Fruit fly (Drosophila melanogaster) whole organism, embryonic: Measurements from ENCODE around the gene Mrtf.

ENCODE experiments used
- CG11456 ChIP-seq: fragments of 200-800 bp; sonication (Bioruptor generic); IDR thresholded peaks from 3 replicates; pipeline ENCODE4 v1.3.6; 2022; ENCODE audit warnings: missing biosample characterization, missing genetic modification characterization
- CG12104 ChIP-seq: fragments of 200-800 bp; sonication (Bioruptor generic); optimal IDR thresholded peaks from 3 replicates; lab custom pipeline; 2016; ENCODE audit warnings: missing biosample characterization, missing genetic modification characterization
- CG12155 ChIP-seq: fragments of 200-800 bp; sonication (Bioruptor generic); optimal IDR thresholded peaks from 3 replicates; lab custom pipeline; 2016; ENCODE audit warnings: missing biosample characterization, missing genetic modification characterization
- CG12744 ChIP-seq: fragments of 200-800 bp; sonication (Bioruptor generic); optimal IDR thresholded peaks from 2 replicates; lab custom pipeline; 2016; ENCODE audit warnings: missing biosample characterization, missing genetic modification characterization
- CG14014 ChIP-seq: fragments of 200-800 bp; sonication (Bioruptor generic); IDR thresholded peaks from 2 replicates; pipeline ENCODE4 v1.3.6; 2022; ENCODE audit warnings: missing biosample characterization, missing genetic modification characterization
- CG14667 ChIP-seq: fragments of 200-800 bp; sonication (Bioruptor generic); IDR thresholded peaks from 2 replicates; pipeline ENCODE4 v1.3.6; 2022; ENCODE audit warnings: missing biosample characterization, missing genetic modification characterization
- CG14965 ChIP-seq: fragments of 200-800 bp; sonication (Bioruptor generic); optimal IDR thresholded peaks from 2 replicates; lab custom pipeline; 2016; ENCODE audit warnings: missing biosample characterization, missing genetic modification characterization, borderline replicate concordance
- CG16863 ChIP-seq: fragments of 200-800 bp; sonication (Bioruptor generic); optimal IDR thresholded peaks from 3 replicates; lab custom pipeline; 2016; ENCODE audit warnings: missing biosample characterization, missing genetic modification characterization
- CG17359 ChIP-seq: fragments of 200-800 bp; sonication (Bioruptor generic); optimal IDR thresholded peaks from 3 replicates; lab custom pipeline; 2018; ENCODE audit warnings: missing biosample characterization, mild to moderate bottlenecking, missing genetic modification characterization, moderate library complexity
- CG18619 ChIP-seq: fragments of 200-800 bp; sonication (Bioruptor generic); optimal IDR thresholded peaks from 3 replicates; lab custom pipeline; 2017; ENCODE audit warnings: missing biosample characterization, mild to moderate bottlenecking, missing genetic modification characterization
- CG2129 ChIP-seq: fragments of 200-800 bp; sonication (Bioruptor generic); IDR thresholded peaks from 2 replicates; pipeline ENCODE4 v1.3.6; 2022; ENCODE audit warnings: missing biosample characterization, missing genetic modification characterization; ENCODE audit not compliant: partially characterized antibody
- CG30431 ChIP-seq: fragments of 200-800 bp; sonication (Bioruptor generic); optimal IDR thresholded peaks from 2 replicates; lab custom pipeline; 2017; ENCODE audit warnings: missing biosample characterization, missing genetic modification characterization
- CG32772 ChIP-seq: fragments of 200-800 bp; sonication (Bioruptor generic); IDR thresholded peaks from 2 replicates; pipeline ENCODE4 v1.3.6; 2022; ENCODE audit warnings: missing biosample characterization, missing genetic modification characterization
- CG42726 ChIP-seq: fragments of 200-800 bp; sonication (Bioruptor generic); IDR thresholded peaks from 2 replicates; pipeline ENCODE4 v1.3.6; 2022; ENCODE audit warnings: missing biosample characterization, missing genetic modification characterization; ENCODE audit not compliant: partially characterized antibody
- CG7928 ChIP-seq: fragments of 200-800 bp; sonication (Bioruptor generic); optimal IDR thresholded peaks from 2 replicates; lab custom pipeline; 2017; ENCODE audit warnings: missing biosample characterization, mild to moderate bottlenecking, missing genetic modification characterization
- CG9609 ChIP-seq: fragments of 200-800 bp; sonication (Bioruptor generic); optimal IDR thresholded peaks from 3 replicates; lab custom pipeline; 2016; ENCODE audit warnings: missing biosample characterization, missing genetic modification characterization
- CTCF ChIP-seq: fragments of 200-800 bp; sonication (Bioruptor generic); optimal IDR thresholded peaks from 2 replicates; lab custom pipeline; 2017; ENCODE audit warnings: missing biosample characterization, mild to moderate bottlenecking, missing genetic modification characterization, moderate library complexity
- CkIIα-i1 ChIP-seq: fragments of 200-800 bp; sonication (Bioruptor generic); IDR thresholded peaks from 2 replicates; pipeline ENCODE4 v1.3.6; 2022; ENCODE audit warnings: missing biosample characterization, missing genetic modification characterization
- D19B ChIP-seq: fragments of 200-800 bp; sonication (Bioruptor generic); optimal IDR thresholded peaks from 2 replicates; lab custom pipeline; 2017; ENCODE audit warnings: missing biosample characterization, mild to moderate bottlenecking, missing genetic modification characterization
- Elba2 ChIP-seq: fragments of 200-800 bp; sonication (Bioruptor generic); optimal IDR thresholded peaks from 3 replicates; lab custom pipeline; 2016; ENCODE audit warnings: missing biosample characterization, missing genetic modification characterization
- Ets65A ChIP-seq: fragments of 200-800 bp; sonication (Bioruptor generic); peaks from one replicate; lab custom pipeline; 2016; ENCODE audit warnings: missing biosample characterization, missing genetic modification characterization
- HLH4C ChIP-seq: fragments of 200-800 bp; sonication (Bioruptor generic); IDR thresholded peaks from 3 replicates; pipeline ENCODE4 v1.3.6; 2022; ENCODE audit warnings: missing biosample characterization, missing genetic modification characterization; ENCODE audit not compliant: partially characterized antibody
- Hsf ChIP-seq: fragments of 200-800 bp; sonication (Bioruptor generic); optimal IDR thresholded peaks from 3 replicates; lab custom pipeline; 2016; ENCODE audit warnings: missing biosample characterization, missing genetic modification characterization
- Kr ChIP-seq: fragments of 200-800 bp; sonication (Bioruptor generic); optimal IDR thresholded peaks from 2 replicates; lab custom pipeline; 2017; ENCODE audit warnings: missing biosample characterization, mild to moderate bottlenecking, missing genetic modification characterization
- Lim3 ChIP-seq: fragments of 200-800 bp; sonication (Bioruptor generic); IDR thresholded peaks from 2 replicates; pipeline ENCODE4 v1.3.6; 2022; ENCODE audit warnings: missing biosample characterization, missing genetic modification characterization
- MBD-R2 ChIP-seq: fragments of 200-800 bp; sonication (Bioruptor generic); IDR thresholded peaks from 2 replicates; pipeline ENCODE4 v1.3.6; 2022; ENCODE audit warnings: missing biosample characterization, missing genetic modification characterization
- Med ChIP-seq: fragments of 200-800 bp; sonication (Bioruptor generic); peaks from one replicate; lab custom pipeline; 2016; ENCODE audit warnings: missing biosample characterization, missing genetic modification characterization, mild to moderate bottlenecking, inconsistent platforms, moderate library complexity
- Oaz ChIP-seq: fragments of 200-800 bp; sonication (Bioruptor generic); IDR thresholded peaks from 2 replicates; pipeline ENCODE4 v1.3.6; 2022; ENCODE audit warnings: missing biosample characterization, missing genetic modification characterization
- Ravus ChIP-seq: fragments of 200-800 bp; sonication (Bioruptor generic); IDR thresholded peaks from 2 replicates; pipeline ENCODE4 v1.3.6; 2022; ENCODE audit warnings: missing biosample characterization, missing genetic modification characterization
- abd-A ChIP-seq: fragments of 200-800 bp; sonication (Bioruptor generic); optimal IDR thresholded peaks from 3 replicates; lab custom pipeline; 2019; ENCODE audit warnings: missing biosample characterization, mild to moderate bottlenecking, missing genetic modification characterization, moderate library complexity
- ara ChIP-seq: fragments of 200-800 bp; sonication (Bioruptor generic); IDR thresholded peaks from 2 replicates; pipeline ENCODE4 v1.3.6; 2022; ENCODE audit warnings: missing biosample characterization, missing genetic modification characterization
- bowl ChIP-seq: fragments of 200-800 bp; sonication (Bioruptor generic); IDR thresholded peaks from 2 replicates; pipeline ENCODE4 v1.3.6; 2022; ENCODE audit warnings: missing biosample characterization, missing genetic modification characterization
- cg ChIP-seq: fragments of 200-800 bp; sonication (Bioruptor generic); optimal IDR thresholded peaks from 3 replicates; lab custom pipeline; 2019; ENCODE audit warnings: missing biosample characterization, mild to moderate bottlenecking, missing genetic modification characterization, moderate library complexity
- dmrt99B ChIP-seq: fragments of 200-800 bp; sonication (Bioruptor generic); optimal IDR thresholded peaks from 2 replicates; lab custom pipeline; 2018; ENCODE audit warnings: missing biosample characterization, mild to moderate bottlenecking, missing genetic modification characterization, moderate library complexity
- esg ChIP-seq: fragments of 200-800 bp; sonication (Bioruptor generic); conservative IDR thresholded peaks from 2 replicates; pipeline ENCODE4 v1.3.6; 2022; ENCODE audit warnings: missing biosample characterization, missing genetic modification characterization
- gsb ChIP-seq: fragments of 200-800 bp; sonication (Bioruptor generic); IDR thresholded peaks from 2 replicates; pipeline ENCODE4 v1.3.6; 2022; ENCODE audit warnings: missing biosample characterization, missing genetic modification characterization
- hkb ChIP-seq, 2 experiments: fragments of 200-800 bp in 1 of 2; fragments of >200 bp in 1 of 2; sonication (Bioruptor generic) in 1 of 2; IDR thresholded peaks in 1 of 2; optimal IDR thresholded peaks in 1 of 2; 2 replicates each; pipeline versions ENCODE4 v1.3.6 to Lab custom; 2017 to 2022; ENCODE audit warnings: missing biosample characterization in 1 of 2, missing genetic modification characterization in 1 of 2
- kay ChIP-seq: fragments of 200-800 bp; sonication (Bioruptor generic); optimal IDR thresholded peaks from 2 replicates; lab custom pipeline; 2016; ENCODE audit warnings: missing biosample characterization, missing genetic modification characterization
- ken ChIP-seq: fragments of 200-800 bp; sonication (Bioruptor generic); IDR thresholded peaks from 3 replicates; pipeline ENCODE4 v1.3.6; 2022; ENCODE audit warnings: missing biosample characterization, missing genetic modification characterization
- lov ChIP-seq, 2 experiments: fragments of 200-800 bp in 1 of 2; fragments of >200 bp in 1 of 2; sonication (Bioruptor generic) in 1 of 2; IDR thresholded peaks in 1 of 2; optimal IDR thresholded peaks in 1 of 2; 2 replicates in 1 of 2; 3 replicates in 1 of 2; pipeline versions ENCODE4 v1.3.6 to Lab custom; 2017 to 2022; ENCODE audit warnings: missing biosample characterization in 1 of 2, missing genetic modification characterization in 1 of 2
- oc ChIP-seq: fragments of 200-800 bp; sonication (Bioruptor generic); optimal IDR thresholded peaks from 2 replicates; lab custom pipeline; 2018; ENCODE audit warnings: missing biosample characterization, mild to moderate bottlenecking, missing genetic modification characterization, moderate library complexity
- schlank ChIP-seq: fragments of 200-800 bp; sonication (Bioruptor generic); optimal IDR thresholded peaks from 2 replicates; lab custom pipeline; 2018; ENCODE audit warnings: missing biosample characterization, mild to moderate bottlenecking, missing genetic modification characterization
- toy ChIP-seq: fragments of 200-800 bp; sonication (Bioruptor generic); IDR thresholded peaks from 2 replicates; pipeline ENCODE4 v1.3.6; 2022; ENCODE audit warnings: missing biosample characterization, missing genetic modification characterization
- trem ChIP-seq: fragments of 200-800 bp; optimal IDR thresholded peaks from 3 replicates; lab custom pipeline; 2019; ENCODE audit warnings: missing biosample characterization, mild to moderate bottlenecking, missing genetic modification characterization, moderate library complexity
- vvl ChIP-seq: fragments of 200-800 bp; sonication (Bioruptor generic); IDR thresholded peaks from 2 replicates; pipeline ENCODE4 v1.3.6; 2022; ENCODE audit warnings: missing biosample characterization, missing genetic modification characterization
- zen ChIP-seq: fragments of 200-800 bp; sonication (Bioruptor generic); optimal IDR thresholded peaks from 3 replicates; lab custom pipeline; 2018; ENCODE audit warnings: missing biosample characterization, mild to moderate bottlenecking, missing genetic modification characterization, moderate library complexity

Gene Mrtf

DNA sequence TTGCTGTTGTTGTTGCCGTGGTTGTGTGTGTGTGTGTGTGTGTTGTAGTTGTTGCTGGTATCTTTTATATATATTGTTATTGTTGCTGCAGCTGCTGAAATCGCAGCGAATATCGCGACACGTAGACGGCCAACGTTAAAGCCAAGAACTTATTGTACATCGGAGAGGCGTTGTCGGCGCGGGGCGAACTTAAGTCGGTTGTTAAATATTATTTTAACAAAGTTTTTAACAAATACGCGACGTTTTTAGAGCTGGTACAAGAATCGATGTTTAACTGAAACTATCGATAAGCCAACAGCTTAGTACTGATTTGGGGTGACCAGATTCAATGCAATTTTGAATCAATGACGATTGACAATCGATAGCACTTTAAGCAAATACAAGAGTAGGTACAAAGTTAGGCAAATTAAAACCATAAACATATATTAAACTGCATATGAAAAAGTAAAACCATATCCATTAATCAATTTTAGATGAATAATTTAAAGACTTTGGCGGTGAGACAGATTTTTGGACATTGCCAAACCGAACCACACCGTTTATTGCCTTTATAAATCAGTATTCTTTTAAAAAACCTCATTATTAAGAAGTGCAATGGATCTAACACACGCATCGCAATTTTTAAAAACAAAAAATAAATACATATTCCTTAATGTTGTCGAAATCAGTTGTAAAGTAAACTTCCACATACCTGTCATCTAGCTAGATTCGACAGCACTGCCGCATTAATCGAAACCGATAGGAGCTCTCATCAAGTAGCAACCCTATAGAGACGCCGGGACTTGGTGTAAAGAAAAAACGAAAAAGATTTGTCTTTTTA is at the start of gene Mrtf, which contains the start of gene Non2 (continued):
- TF ChIP-seq zen (tag; lab: Kevin White, UChicago), result peak; percentile 29
- TF ChIP-seq CG12744, result peak; percentile 16
- peak; percentile 18; the same call in 1 of the 2 replicates for TF ChIP-seq CG32772 (GFP tag; lab: Robert Waterston, UW)
- no peak for TF ChIP-seq CG14667
- peak; percentile 24 for TF ChIP-seq kay (GFP tag; lab: Kevin White, UChicago)
- TF ChIP-seq Hsf (GFP tag; lab: Kevin White, UChicago), result peak; percentile 70
- no peak for TF ChIP-seq Oaz
- TF ChIP-seq cg (GFP tag; lab: Kevin White, UChicago), result peak; percentile 91
- no peak for TF ChIP-seq esg (GFP tag; lab: Robert Waterston, UW)
- TF ChIP-seq CG9609 (GFP tag; lab: Kevin White, UChicago), result peak; percentile 46
- TF ChIP-seq hkb (optimal IDR thresholded peaks at IDR 0.05; lab: Kevin White, UChicago), result no peak
- 0 out of 2 replicates have a peak, but pooled peaks have one; percentile 34 for TF ChIP-seq hkb (GFP tag; IDR thresholded peaks at IDR 0.05; lab: Robert Waterston, UW)
- TF ChIP-seq gsb (GFP tag; lab: Robert Waterston, UW), result 0 out of 2 replicates have a peak, but pooled peaks have one; percentile 16
- TF ChIP-seq CG11456 (GFP tag; lab: Robert Waterston, UW), result peak; percentile 65; the same call in 2 of the 3 replicates
- TF ChIP-seq Med, result peak; percentile 90
- TF ChIP-seq Kr (GFP tag; lab: Kevin White, UChicago), result no peak
- TF ChIP-seq CG14014 (GFP tag; lab: Robert Waterston, UW), result peak; percentile 64
- TF ChIP-seq D19B (GFP tag; lab: Kevin White, UChicago), result peak; percentile 8
- TF ChIP-seq CG16863 (GFP tag; lab: Kevin White, UChicago), result peak; percentile 49
- TF ChIP-seq CG18619, result peak; percentile 71
- no peak for TF ChIP-seq Ravus
- peak; percentile 36; the same call in 1 of the 2 replicates for TF ChIP-seq ara (GFP tag; lab: Robert Waterston, UW)
- peak; percentile 88 for TF ChIP-seq HLH4C (GFP tag; lab: Robert Waterston, UW)
- no peak for TF ChIP-seq CG30431
- peak; percentile 19 for TF ChIP-seq CTCF (GFP tag; lab: Kevin White, UChicago)
- TF ChIP-seq CG12104 (GFP tag; lab: Kevin White, UChicago), result peak; percentile 52
- no peak for TF ChIP-seq CG14965 (GFP tag; lab: Kevin White, UChicago)
- no peak for TF ChIP-seq abd-A
- TF ChIP-seq CkIIα-i1 (GFP tag; lab: Robert Waterston, UW), result no peak
- no peak for TF ChIP-seq lov (optimal IDR thresholded peaks at IDR 0.05; lab: Kevin White, UChicago)
- TF ChIP-seq lov (GFP tag; IDR thresholded peaks at IDR 0.05; lab: Robert Waterston, UW), result no peak
- TF ChIP-seq dmrt99B, result peak; percentile 39
- TF ChIP-seq MBD-R2, result peak; percentile 66
- no peak for TF ChIP-seq bowl (GFP tag; lab: Robert Waterston, UW)
- no peak for TF ChIP-seq oc (tag; lab: Kevin White, UChicago)
- peak; percentile 59 for TF ChIP-seq CG17359 (tag; lab: Kevin White, UChicago)
- peak; percentile 44 for TF ChIP-seq trem (tag; lab: Kevin White, UChicago)
- TF ChIP-seq CG12155 (GFP tag; lab: Kevin White, UChicago), result peak; percentile 57
- TF ChIP-seq schlank (tag; lab: Kevin White, UChicago), result peak; percentile 20
- peak; percentile 38; the same call in 1 of the 2 replicates for TF ChIP-seq vvl
- TF ChIP-seq CG2129 (GFP tag; lab: Robert Waterston, UW), result peak; percentile 36; the same call in 1 of the 2 replicates
- TF ChIP-seq Ets65A (GFP tag; lab: Kevin White, UChicago), result peak; percentile 96
- no peak; the same call in 1 of the 2 replicates for TF ChIP-seq toy (GFP tag; lab: Robert Waterston, UW)
- no peak for TF ChIP-seq Lim3 (GFP tag; lab: Robert Waterston, UW)
- no peak for TF ChIP-seq Elba2
- no peak for TF ChIP-seq CG7928 (GFP tag; lab: Kevin White, UChicago)
- TF ChIP-seq ken (GFP tag; lab: Robert Waterston, UW), result peak; percentile 69; the same call in 2 of the 3 replicates
- no peak for TF ChIP-seq CG42726
